Worm (Caenorhabditis elegans) whole organism, dauer: ENCODE results near the gene T01C8.2.
"Not testable (repeated sequence)": the region's sequence is repeated elsewhere in the genome, so short reads cannot be mapped to it uniquely, and the experiment has no call there.

Experiments
- unc-62 ChIP-seq: sonication (generic microtip); optimal IDR thresholded peaks from 2 replicates; lab custom pipeline; 2017; ENCODE audit warnings: missing biosample characterization, missing genetic modification reagents, missing genetic modification characterization

The T01C8.2 gene

ce11 chrX:16834691-16835090, 48.5 kb downstream of the T01C8.2 start, which contains the start of gene F41G4.13:
Gene F41G4.13, minus strand, starts transcription at chrX:16834791.
- TF ChIP-seq unc-62 (GFP tag; lab: Kevin White, UChicago), result not testable (repeated sequence)

DNA sequence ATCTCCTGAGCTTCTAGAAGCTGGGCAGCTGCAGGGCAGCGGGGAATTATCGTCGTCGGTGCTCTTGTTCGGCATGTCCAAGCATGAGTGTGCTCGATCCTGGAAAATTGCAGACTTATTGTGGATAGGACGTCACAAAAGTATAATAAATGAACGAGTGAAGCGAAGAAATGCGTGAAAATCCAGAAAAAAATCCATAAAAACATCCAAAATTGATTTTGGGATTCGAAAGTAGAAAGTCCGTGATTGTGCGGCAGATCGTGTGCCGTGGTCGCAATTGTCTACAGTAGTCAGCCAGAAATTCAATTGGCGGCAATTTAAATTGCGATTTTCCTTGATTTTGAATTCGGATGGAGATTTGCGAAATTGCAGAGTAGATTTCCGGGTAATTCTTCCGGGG, 50.1 kb downstream of the T01C8.2 start, which contains the start of gene F41G4.7:
Gene F41G4.7 (minus strand): TSS at position 101 of the 400 bp plus-strand sequence.
- no peak for TF ChIP-seq unc-62 (GFP tag; lab: Kevin White, UChicago)
